Worm (Caenorhabditis elegans) whole organism, midembryonic: Measurements from ENCODE around the gene tsp-4.

Source experiments
- T22C8.4 ChIP-seq: fragments of 200-800 bp; sonication (Bioruptor generic); IDR thresholded peaks from 2 replicates; pipeline ENCODE4 v1.3.6; 2022; ENCODE audit warnings: missing genetic modification characterization, missing compliant biosample characterization
- cog-1 ChIP-seq: sonication (generic microtip); optimal IDR thresholded peaks from 2 replicates; lab custom pipeline; 2016; ENCODE audit warnings: missing genetic modification characterization, missing compliant biosample characterization
- flt-1 ChIP-seq: fragments of 200-800 bp; sonication (Bioruptor generic); IDR thresholded peaks from 2 replicates; pipeline ENCODE4 v1.3.6; 2022; ENCODE audit warnings: missing genetic modification characterization, missing compliant biosample characterization
- klf-2 ChIP-seq: fragments of 200-800 bp; sonication (Bioruptor generic); conservative IDR thresholded peaks from 2 replicates; pipeline ENCODE4 v1.3.6; 2022; ENCODE audit warnings: missing genetic modification reagents, missing genetic modification characterization, missing compliant biosample characterization
- med-1 ChIP-seq: sonication (generic microtip); optimal IDR thresholded peaks from 2 replicates; lab custom pipeline; 2017; ENCODE audit warnings: missing genetic modification characterization, mild to moderate bottlenecking, missing compliant biosample characterization, antibody characterized with exemption, missing genetic modification reagents; ENCODE audit not compliant: insufficient read depth
- ref-1 ChIP-seq: fragments of 200-800 bp; sonication (Bioruptor generic); conservative IDR thresholded peaks from 2 replicates; pipeline ENCODE4 v1.3.6; 2022; ENCODE audit warnings: missing genetic modification reagents, missing genetic modification characterization, missing compliant biosample characterization
- tab-1 ChIP-seq: fragments of 200-800 bp; sonication (Bioruptor generic); IDR thresholded peaks from 2 replicates; pipeline ENCODE4 v1.3.6; 2022; ENCODE audit warnings: missing genetic modification characterization, missing compliant biosample characterization
- ztf-23 ChIP-seq: fragments of 200-800 bp; sonication (Bioruptor generic); IDR thresholded peaks from 2 replicates; pipeline ENCODE4 v1.3.6; 2022; ENCODE audit warnings: missing genetic modification reagents, missing genetic modification characterization, missing compliant biosample characterization
- ztf-29 ChIP-seq: fragments of 200-800 bp; sonication (Bioruptor generic); IDR thresholded peaks from 2 replicates; pipeline ENCODE4 v1.3.6; 2022; ENCODE audit warnings: missing genetic modification reagents, missing genetic modification characterization, missing compliant biosample characterization

DNA sequence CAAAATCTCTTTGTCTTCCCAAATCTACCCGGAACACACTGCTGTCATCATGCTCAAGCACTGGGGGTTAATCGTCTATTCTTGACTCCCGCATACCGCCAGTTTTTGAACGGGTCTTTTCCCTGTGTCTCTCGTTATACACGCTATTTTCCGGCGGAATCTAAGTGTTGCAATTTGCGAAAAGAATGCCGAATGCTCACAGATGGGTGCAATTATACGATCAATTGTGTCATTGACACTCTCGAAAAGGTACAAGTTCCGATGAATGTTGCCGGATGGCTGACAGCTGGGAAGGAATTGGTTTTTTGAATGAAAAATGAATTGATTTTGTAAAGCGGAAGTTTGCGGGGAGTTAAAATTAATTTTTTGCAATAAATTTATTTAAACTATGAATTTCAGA is 31.9 kb upstream of the tsp-4 start:
- TF ChIP-seq flt-1 (GFP tag; lab: Robert Waterston, UW) (no peak), ztf-23 (GFP tag; lab: Robert Waterston, UW) (no peak), klf-2 (GFP tag; lab: Robert Waterston, UW) (no peak), tab-1 (GFP tag; lab: Robert Waterston, UW) (no peak), med-1 (GFP tag; lab: Kevin White, UChicago) (no peak), T22C8.4 (GFP tag; lab: Robert Waterston, UW) (no peak), cog-1 (no peak), ref-1 (no peak), ztf-29 (GFP tag; lab: Robert Waterston, UW) (no peak)
